Worm (Caenorhabditis elegans) whole organism, mixed stage, embryonic: Measurements from ENCODE around the gene irld-12.
"Not testable (repeated sequence)": the region's sequence is repeated elsewhere in the genome, so short reads cannot be mapped to it uniquely, and the experiment has no call there.

ENCODE experiments used
- M03D4.4 ChIP-seq: sonication (generic microtip); optimal IDR thresholded peaks from 2 replicates; lab custom pipeline; 2017; ENCODE audit warnings: mild to moderate bottlenecking, missing genetic modification characterization, missing compliant biosample characterization
- bed-3 ChIP-seq: fragments of 200-800 bp; sonication (Bioruptor generic); optimal IDR thresholded peaks from 3 replicates; lab custom pipeline; 2018; ENCODE audit warnings: mild to moderate bottlenecking, missing genetic modification characterization, moderate library complexity, missing compliant biosample characterization
- blmp-1 ChIP-seq: fragments of 150-350 bp; optimal IDR thresholded peaks from 2 replicates; lab custom pipeline; 2014; ENCODE audit warnings: missing biosample characterization, missing genetic modification characterization
- ceh-39 ChIP-seq: fragments of 150-350 bp; optimal IDR thresholded peaks from 2 replicates; lab custom pipeline; 2014; ENCODE audit warnings: missing biosample characterization, missing genetic modification characterization
- ceh-43 ChIP-seq: fragments of 200-800 bp; sonication (Bioruptor generic); optimal IDR thresholded peaks from 2 replicates; lab custom pipeline; 2018; ENCODE audit warnings: mild to moderate bottlenecking, missing genetic modification characterization, moderate library complexity, missing compliant biosample characterization
- ceh-83 ChIP-seq: fragments of 200-800 bp; sonication (Bioruptor generic); optimal IDR thresholded peaks from 2 replicates; lab custom pipeline; 2018; ENCODE audit warnings: mild to moderate bottlenecking, missing genetic modification characterization, missing compliant biosample characterization
- elt-3 ChIP-seq: fragments of 150-350 bp; optimal IDR thresholded peaks from 2 replicates; lab custom pipeline; 2014; ENCODE audit warnings: missing biosample characterization, missing genetic modification characterization
- flh-1 ChIP-seq: fragments of 200-800 bp; sonication (Bioruptor generic); optimal IDR thresholded peaks from 2 replicates; lab custom pipeline; 2018; ENCODE audit warnings: mild to moderate bottlenecking, missing genetic modification characterization, moderate library complexity, missing compliant biosample characterization
- ham-2 ChIP-seq: fragments of 200-800 bp; sonication (Bioruptor generic); optimal IDR thresholded peaks from 2 replicates; lab custom pipeline; 2018; ENCODE audit warnings: mild to moderate bottlenecking, missing genetic modification characterization, missing compliant biosample characterization
- hlh-1 ChIP-seq: fragments of 150-350 bp; optimal IDR thresholded peaks from 2 replicates; lab custom pipeline; 2014; ENCODE audit warnings: missing biosample characterization, missing genetic modification reagents, missing genetic modification characterization
- lin-32 ChIP-seq: fragments of 200-800 bp; sonication (Bioruptor generic); optimal IDR thresholded peaks from 2 replicates; lab custom pipeline; 2018; ENCODE audit warnings: mild to moderate bottlenecking, missing genetic modification characterization, missing compliant biosample characterization
- lsy-2 ChIP-seq: fragments of 150-350 bp; optimal IDR thresholded peaks from 2 replicates; lab custom pipeline; 2014; ENCODE audit warnings: missing biosample characterization, missing genetic modification characterization
- mab-5 ChIP-seq: fragments of 150-350 bp; optimal IDR thresholded peaks from 2 replicates; lab custom pipeline; 2014; ENCODE audit warnings: missing biosample characterization, missing genetic modification characterization
- mep-1 ChIP-seq: fragments of 150-350 bp; optimal IDR thresholded peaks from 2 replicates; lab custom pipeline; 2017; ENCODE audit warnings: missing biosample characterization, missing genetic modification reagents, missing genetic modification characterization, inconsistent platforms
- mls-2 ChIP-seq: sonication (generic microtip); optimal IDR thresholded peaks from 2 replicates; lab custom pipeline; 2016; ENCODE audit warnings: mild to moderate bottlenecking, missing genetic modification characterization, moderate library complexity, missing compliant biosample characterization
- nhr-12 ChIP-seq: fragments of 150-350 bp; optimal IDR thresholded peaks from 2 replicates; lab custom pipeline; 2014; ENCODE audit warnings: missing biosample characterization, missing genetic modification characterization
- nhr-237 ChIP-seq: fragments of 150-350 bp; optimal IDR thresholded peaks from 2 replicates; lab custom pipeline; 2014; ENCODE audit warnings: missing biosample characterization, missing genetic modification characterization
- nhr-28 ChIP-seq: fragments of 150-350 bp; optimal IDR thresholded peaks from 2 replicates; lab custom pipeline; 2014; ENCODE audit warnings: missing biosample characterization, missing genetic modification characterization
- nhr-76 ChIP-seq: sonication (generic microtip); optimal IDR thresholded peaks from 2 replicates; lab custom pipeline; 2017; ENCODE audit warnings: missing biosample characterization, missing genetic modification characterization
- pha-4 ChIP-seq: fragments of 150-350 bp; optimal IDR thresholded peaks from 2 replicates; lab custom pipeline; 2018; ENCODE audit warnings: missing biosample characterization, missing genetic modification reagents, missing genetic modification characterization
- sem-2 ChIP-seq: fragments of 200-800 bp; sonication (Bioruptor generic); optimal IDR thresholded peaks from 2 replicates; lab custom pipeline; 2018; ENCODE audit warnings: mild to moderate bottlenecking, missing genetic modification characterization, missing compliant biosample characterization
- snpc-4 ChIP-seq: fragments of 150-350 bp; optimal IDR thresholded peaks from 2 replicates; lab custom pipeline; 2014; ENCODE audit warnings: missing biosample characterization, missing genetic modification characterization
- unc-120 ChIP-seq: sonication (generic microtip); optimal IDR thresholded peaks from 2 replicates; lab custom pipeline; 2017; ENCODE audit warnings: missing genetic modification characterization, missing compliant biosample characterization; ENCODE audit not compliant: poor library complexity, severe bottlenecking
- unc-39 ChIP-seq: fragments of 150-350 bp; optimal IDR thresholded peaks from 2 replicates; lab custom pipeline; 2014; ENCODE audit warnings: missing biosample characterization, missing genetic modification characterization
- zip-8 ChIP-seq: fragments of 150-350 bp; optimal IDR thresholded peaks from 2 replicates; lab custom pipeline; 2014; ENCODE audit warnings: missing biosample characterization, missing genetic modification characterization
- ztf-11 ChIP-seq: fragments of 150-350 bp; optimal IDR thresholded peaks from 2 replicates; lab custom pipeline; 2014; ENCODE audit warnings: missing biosample characterization, missing genetic modification characterization

Gene irld-12

ce11 chrV:2979978-2980377 is 41.2 kb downstream of the irld-12 start, which contains the start of gene srw-118:
Gene srw-118 (minus strand): TSS chrV:2980078.
- TF ChIP-seq hlh-1 (tag; lab: Kevin White, UChicago) (no peak), ceh-39 (tag; lab: Kevin White, UChicago) (no peak), ztf-11 (tag; lab: Kevin White, UChicago) (no peak), mep-1 (tag; lab: Kevin White, UChicago) (no peak), unc-120 (tag; lab: Kevin White, UChicago) (no peak), lsy-2 (no peak), sem-2 (GFP tag; lab: Kevin White, UChicago) (no peak), mls-2 (tag; lab: Kevin White, UChicago) (no peak), ham-2 (GFP tag; lab: Kevin White, UChicago) (no peak), lin-32 (no peak), nhr-12 (tag; lab: Kevin White, UChicago) (no peak), ceh-43 (GFP tag; lab: Kevin White, UChicago) (no peak), nhr-237 (no peak), bed-3 (GFP tag; lab: Kevin White, UChicago) (no peak), snpc-4 (tag; lab: Kevin White, UChicago) (no peak), nhr-28 (tag; lab: Kevin White, UChicago) (no peak)

ce11 chrV:2976287-2976686 is 44.9 kb downstream of the irld-12 start, which contains the start of gene srw-124:
Gene srw-124 (plus strand): TSS chrV:2976587.
- TF ChIP-seq zip-8 (tag; lab: Kevin White, UChicago) (no peak), ceh-83 (no peak), M03D4.4 (tag; lab: Kevin White, UChicago) (no peak), mab-5 (tag; lab: Kevin White, UChicago) (no peak), lsy-2 (no peak), mls-2 (tag; lab: Kevin White, UChicago) (no peak), mep-1 (tag; lab: Kevin White, UChicago) (no peak), hlh-1 (tag; lab: Kevin White, UChicago) (no peak), nhr-237 (no peak), unc-39 (tag; lab: Kevin White, UChicago) (no peak), elt-3 (tag; lab: Kevin White, UChicago) (no peak), flh-1 (GFP tag; lab: Kevin White, UChicago) (no peak), blmp-1 (tag; lab: Kevin White, UChicago) (no peak)

- TF ChIP-seq unc-120, nhr-76, nhr-28 (tag; lab: Kevin White, UChicago): not testable (repeated sequence)
These were observed 45.9 kb downstream of the irld-12 start, which contains the start of gene srw-123 for ce11 chrV:2975285-2975684. Gene srw-123 (minus strand): TSS chrV:2975385.

- TF ChIP-seq mep-1 (tag; lab: Kevin White, UChicago) (no peak), mab-5 (tag; lab: Kevin White, UChicago) (no peak), nhr-76 (tag; lab: Kevin White, UChicago) (no peak), sem-2 (GFP tag; lab: Kevin White, UChicago) (no peak), lin-32 (no peak), ceh-43 (GFP tag; lab: Kevin White, UChicago) (no peak), ceh-39 (tag; lab: Kevin White, UChicago) (no peak), nhr-28 (tag; lab: Kevin White, UChicago) (no peak), pha-4 (tag; lab: Kevin White, UChicago) (no peak), nhr-12 (tag; lab: Kevin White, UChicago) (no peak)
- TF ChIP-seq, all 35 proteins: peak for 0
These were observed 49.8 kb downstream of the irld-12 start, which contains the start of gene srw-129 for ce11 chrV:2971307-2971999. Gene srw-129 (plus strand): TSS chrV:2971949.
